Fruit fly (Drosophila melanogaster): Measurements from ENCODE around the gene Septin4.

The Septin4 gene

dm6 chrX:16640260-16641100, 54.5 kb downstream of the Septin4 start, which contains the start of the genes SNRPG and mthl1:
Gene SNRPG, minus strand, starts transcription at chrX:16640419.
Gene mthl1, plus strand, starts transcription at chrX:16640968.
- peak; percentile 91 for TF ChIP-seq fd96Ca (GFP tag; IDR thresholded peaks at IDR 0.05)
- TF ChIP-seq EcR (GFP tag; optimal IDR thresholded peaks at IDR 0.05) = peak; percentile 18
- peak; percentile 79 for TF ChIP-seq CG15710 (tag; optimal IDR thresholded peaks at IDR 0.05)
- TF ChIP-seq gl (tag; optimal IDR thresholded peaks at IDR 0.05) = no peak
- peak; percentile 72 for TF ChIP-seq Pif1A (GFP tag; optimal IDR thresholded peaks at IDR 0.05)
- peak; percentile 90 for TF ChIP-seq CG32121 (GFP tag; IDR thresholded peaks at IDR 0.05)
- TF ChIP-seq CG4496 (GFP tag; IDR thresholded peaks at IDR 0.05) = peak; percentile 98
- peak; percentile 74 for TF ChIP-seq CG10348 (GFP tag; IDR thresholded peaks at IDR 0.05)
- TF ChIP-seq CG8159 (tag; optimal IDR thresholded peaks at IDR 0.05) = peak; percentile 71
- no peak for TF ChIP-seq CG13204 (GFP tag; optimal IDR thresholded peaks at IDR 0.05)
- peak; percentile 79 for TF ChIP-seq CG17806 (tag; optimal IDR thresholded peaks at IDR 0.05)
- TF ChIP-seq Pif1B (GFP tag; optimal IDR thresholded peaks at IDR 0.05) = peak; percentile 38
- TF ChIP-seq D1 (tag; optimal IDR thresholded peaks at IDR 0.05) = no peak
- TF ChIP-seq Snoo (tag; optimal IDR thresholded peaks at IDR 0.05) = no peak
- peak; percentile 72 for TF ChIP-seq CG8301 (tag; optimal IDR thresholded peaks at IDR 0.05)
- peak; percentile 83 for TF ChIP-seq CG14655 (GFP tag; optimal IDR thresholded peaks at IDR 0.05)
- TF ChIP-seq rn (GFP tag; IDR thresholded peaks at IDR 0.05) = peak; percentile 88
- peak; percentile 71 for TF ChIP-seq CG34367 (tag; optimal IDR thresholded peaks at IDR 0.05)
- peak; percentile 92 for TF ChIP-seq Ets98B (GFP tag; IDR thresholded peaks at IDR 0.05)
- TF ChIP-seq CG12605 (GFP tag; IDR thresholded peaks at IDR 0.05) = peak; percentile 83
- TF ChIP-seq CG9948 (tag; optimal IDR thresholded peaks at IDR 0.05) = peak; percentile 71

- TF ChIP-seq CG9948 (tag; optimal IDR thresholded peaks at IDR 0.05) = peak; percentile 14
- peak; percentile 38 for TF ChIP-seq CG15710 (tag; optimal IDR thresholded peaks at IDR 0.05)
- TF ChIP-seq CG8159 (tag; optimal IDR thresholded peaks at IDR 0.05) = peak; percentile 46
- peak; percentile 24 for TF ChIP-seq Ets98B (GFP tag; IDR thresholded peaks at IDR 0.05)
- TF ChIP-seq Pif1B (GFP tag; optimal IDR thresholded peaks at IDR 0.05) = peak; percentile 65
- peak; percentile 15 for TF ChIP-seq CG8301 (tag; optimal IDR thresholded peaks at IDR 0.05)
- TF ChIP-seq CG10348 (GFP tag; IDR thresholded peaks at IDR 0.05) = no peak
- peak; percentile 59 for TF ChIP-seq CG13204 (GFP tag; optimal IDR thresholded peaks at IDR 0.05)
- TF ChIP-seq EcR (GFP tag; optimal IDR thresholded peaks at IDR 0.05) = no peak
- no peak for TF ChIP-seq D1 (tag; optimal IDR thresholded peaks at IDR 0.05)
- TF ChIP-seq fd96Ca (GFP tag; IDR thresholded peaks at IDR 0.05) = no peak; the same call in 2 of the 3 replicates
- peak; percentile 41 for TF ChIP-seq gl (tag; optimal IDR thresholded peaks at IDR 0.05)
- TF ChIP-seq CG34367 (tag; optimal IDR thresholded peaks at IDR 0.05) = peak; percentile 70
- TF ChIP-seq rn (GFP tag; IDR thresholded peaks at IDR 0.05) = peak; percentile 57
- TF ChIP-seq CG12605 (GFP tag; IDR thresholded peaks at IDR 0.05) = 0 out of 2 replicates have a peak, but pooled peaks have one; percentile 35
- peak; percentile 85 for TF ChIP-seq CG4496 (GFP tag; IDR thresholded peaks at IDR 0.05)
- peak; percentile 54 for TF ChIP-seq CG14655 (GFP tag; optimal IDR thresholded peaks at IDR 0.05)
- TF ChIP-seq Pif1A (GFP tag; optimal IDR thresholded peaks at IDR 0.05) = peak; percentile 64
- TF ChIP-seq CG32121 (GFP tag; IDR thresholded peaks at IDR 0.05) = no peak
- no peak for TF ChIP-seq CG17806 (tag; optimal IDR thresholded peaks at IDR 0.05)
- peak; percentile 83 for TF ChIP-seq Snoo (tag; optimal IDR thresholded peaks at IDR 0.05)
These were observed 57.1 kb downstream of the Septin4 start, which contains the start of gene RpS19a for dm6 chrX:16637594-16638485. Gene RpS19a, plus strand, starts transcription at chrX:16637894.

dm6 chrX:16637106-16637590, 57.8 kb downstream of the Septin4 start, which contains the start of gene Rok:
Gene Rok, minus strand, starts transcription at chrX:16637414.
- TF ChIP-seq D1 (tag; optimal IDR thresholded peaks at IDR 0.05) (no peak), CG8159 (tag; optimal IDR thresholded peaks at IDR 0.05) (no peak), CG13204 (GFP tag; optimal IDR thresholded peaks at IDR 0.05) (peak; percentile 41), CG14655 (GFP tag; optimal IDR thresholded peaks at IDR 0.05) (no peak), Pif1A (GFP tag; optimal IDR thresholded peaks at IDR 0.05) (no peak), fd96Ca (GFP tag; IDR thresholded peaks at IDR 0.05) (no peak), CG15710 (tag; optimal IDR thresholded peaks at IDR 0.05) (no peak), CG12605 (GFP tag; IDR thresholded peaks at IDR 0.05) (no peak), EcR (GFP tag; optimal IDR thresholded peaks at IDR 0.05) (peak; percentile 22), rn (GFP tag; IDR thresholded peaks at IDR 0.05) (no peak), CG8301 (tag; optimal IDR thresholded peaks at IDR 0.05) (no peak), CG9948 (tag; optimal IDR thresholded peaks at IDR 0.05) (no peak), Ets98B (GFP tag; IDR thresholded peaks at IDR 0.05) (no peak), Pif1B (GFP tag; optimal IDR thresholded peaks at IDR 0.05) (no peak)

Measured in whole organism, pupa.